Fruit fly (Drosophila melanogaster) Kc167 (cell line): ENCODE measurements around the gene RluA-2.

ENCODE experiments used
- Myc ChIP-seq: fragments of >200 bp; optimal IDR thresholded peaks from 2 replicates; lab custom pipeline; 2017; ENCODE audit warnings: missing external identifiers
- Sin3A ChIP-seq: fragments of >200 bp; optimal IDR thresholded peaks from 2 replicates; lab custom pipeline; 2018; ENCODE audit warnings: missing external identifiers

- TF ChIP-seq Myc (no peak), Sin3A (lab: Kevin White, UChicago) (no peak)
These were observed 45.5 kb downstream of the RluA-2 start for dm6 chr2L:10522174-10522893.
